Worm (Caenorhabditis elegans): ENCODE measurements around the gene clec-262.

ce11 chrV:20279811-20280317 lies 31.8 kb upstream of the clec-262 start, which contains the start of gene pqn-94:
- TF ChIP-seq T22C8.4 (GFP tag; IDR thresholded peaks at IDR 0.05) (no peak), tab-1 (GFP tag; IDR thresholded peaks at IDR 0.05) (no peak), flt-1 (GFP tag; IDR thresholded peaks at IDR 0.05) (no peak), med-1 (GFP tag; optimal IDR thresholded peaks at IDR 0.05; ENCODE audit: insufficient read depth) (no peak), klf-2 (GFP tag; conservative IDR thresholded peaks at IDR 0.05) (no peak), ztf-29 (GFP tag; IDR thresholded peaks at IDR 0.05) (no peak), cog-1 (tag; optimal IDR thresholded peaks at IDR 0.05) (no peak)
